Worm (Caenorhabditis elegans): ENCODE measurements around the gene nfm-1.

- TF ChIP-seq dao-5 (tag; optimal IDR thresholded peaks at IDR 0.05): no peak
- TF ChIP-seq W03F9.2 (tag; optimal IDR thresholded peaks at IDR 0.05): no peak
These were observed 13.4 kb upstream of the nfm-1 start, which contains the start of gene Y42G9A.3 for ce11 chrIII:6145896-6146295.

Data from whole organism, L4/young adult.